Fruit fly (Drosophila melanogaster) whole organism, prepupa: Measurements from ENCODE around the gene Liprin-beta.

ENCODE experiments used
- Blimp-1 ChIP-seq: fragments of 200-800 bp; sonication (Bioruptor generic); optimal IDR thresholded peaks from 3 replicates; lab custom pipeline; 2017; ENCODE audit warnings: missing biosample characterization, missing genetic modification characterization, mild to moderate bottlenecking, moderate library complexity, missing genetic modification reagents
- CG10631 ChIP-seq: fragments of 200-800 bp; sonication (Bioruptor generic); optimal IDR thresholded peaks from 2 replicates; lab custom pipeline; 2016; ENCODE audit warnings: missing biosample characterization, missing genetic modification characterization
- CG10669 ChIP-seq: fragments of 200-800 bp; sonication (Bioruptor generic); optimal IDR thresholded peaks from 3 replicates; lab custom pipeline; 2018; ENCODE audit warnings: missing biosample characterization, mild to moderate bottlenecking, missing genetic modification characterization, moderate library complexity
- CG11294 ChIP-seq: fragments of 200-800 bp; sonication (Bioruptor generic); IDR thresholded peaks from 2 replicates; pipeline ENCODE4 v1.3.6; 2022; ENCODE audit warnings: missing biosample characterization, missing genetic modification characterization
- CG11762 ChIP-seq: fragments of 200-800 bp; sonication (Bioruptor generic); optimal IDR thresholded peaks from 3 replicates; lab custom pipeline; 2016; ENCODE audit warnings: missing biosample characterization, missing genetic modification characterization; ENCODE audit not compliant: insufficient read depth
- CG11902 ChIP-seq: fragments of 200-800 bp; sonication (Bioruptor generic); optimal IDR thresholded peaks from 3 replicates; lab custom pipeline; 2016; ENCODE audit warnings: missing biosample characterization, missing genetic modification characterization
- CG15336 ChIP-seq: fragments of 200-800 bp; sonication (Bioruptor generic); IDR thresholded peaks from 2 replicates; pipeline ENCODE4 v1.3.6; 2022; ENCODE audit warnings: missing biosample characterization, missing genetic modification characterization
- CG16779 ChIP-seq: fragments of 200-800 bp; sonication (Bioruptor generic); optimal IDR thresholded peaks from 3 replicates; lab custom pipeline; 2017; ENCODE audit warnings: missing biosample characterization, mild to moderate bottlenecking, missing genetic modification characterization
- CG3032 ChIP-seq: fragments of 200-800 bp; optimal IDR thresholded peaks from 2 replicates; lab custom pipeline; 2019; ENCODE audit warnings: missing biosample characterization, mild to moderate bottlenecking, missing genetic modification characterization, moderate library complexity
- CG31627 ChIP-seq: fragments of 200-800 bp; sonication (Bioruptor generic); optimal IDR thresholded peaks from 3 replicates; lab custom pipeline; 2016; ENCODE audit warnings: missing biosample characterization, missing genetic modification characterization
- CG34406 ChIP-seq: fragments of 200-800 bp; sonication (Bioruptor generic); optimal IDR thresholded peaks from 3 replicates; lab custom pipeline; 2016; ENCODE audit warnings: missing biosample characterization, missing genetic modification characterization
- CG3919 ChIP-seq: fragments of 200-800 bp; sonication (Bioruptor generic); optimal IDR thresholded peaks from 3 replicates; lab custom pipeline; 2016; ENCODE audit warnings: missing biosample characterization, missing genetic modification characterization
- CG4318 ChIP-seq: fragments of 200-800 bp; sonication (Bioruptor generic); optimal IDR thresholded peaks from 3 replicates; lab custom pipeline; 2017; ENCODE audit warnings: missing biosample characterization, mild to moderate bottlenecking, missing genetic modification characterization
- CG6163 ChIP-seq: fragments of 200-800 bp; sonication (Bioruptor generic); IDR thresholded peaks from 3 replicates; pipeline ENCODE4 v1.3.6; 2022; ENCODE audit warnings: missing biosample characterization, missing genetic modification characterization
- CG6276 ChIP-seq: fragments of 200-800 bp; sonication (Bioruptor generic); optimal IDR thresholded peaks from 2 replicates; lab custom pipeline; 2017; ENCODE audit warnings: missing biosample characterization, mild to moderate bottlenecking, missing genetic modification characterization
- CG6792 ChIP-seq: fragments of 200-800 bp; sonication (Bioruptor generic); optimal IDR thresholded peaks from 3 replicates; lab custom pipeline; 2016; ENCODE audit warnings: missing biosample characterization, missing genetic modification characterization
- CG6808 ChIP-seq: fragments of 200-800 bp; sonication (Bioruptor generic); optimal IDR thresholded peaks from 3 replicates; lab custom pipeline; 2017; ENCODE audit warnings: missing biosample characterization, missing genetic modification characterization, mild to moderate bottlenecking, moderate library complexity, missing genetic modification reagents
- CG6854 ChIP-seq: fragments of 200-800 bp; sonication (Bioruptor generic); optimal IDR thresholded peaks from 2 replicates; lab custom pipeline; 2017; ENCODE audit warnings: missing biosample characterization, mild to moderate bottlenecking, missing genetic modification characterization
- CG8119 ChIP-seq: fragments of 200-800 bp; sonication (Bioruptor generic); IDR thresholded peaks from 3 replicates; pipeline ENCODE4 v1.3.6; 2022; ENCODE audit warnings: missing biosample characterization, missing genetic modification characterization
- CG8632 ChIP-seq: fragments of 200-800 bp; sonication (Bioruptor generic); optimal IDR thresholded peaks from 3 replicates; lab custom pipeline; 2016; ENCODE audit warnings: missing biosample characterization, missing genetic modification characterization
- Eip75B ChIP-seq: fragments of 200-800 bp; sonication (Bioruptor generic); optimal IDR thresholded peaks from 3 replicates; lab custom pipeline; 2016; ENCODE audit warnings: missing biosample characterization, missing genetic modification characterization
- Eip78C ChIP-seq: fragments of 200-800 bp; sonication (Bioruptor generic); peaks from one replicate; lab custom pipeline; 2016; ENCODE audit warnings: missing biosample characterization, missing genetic modification characterization
- Ets21C ChIP-seq: fragments of 200-800 bp; sonication (Bioruptor generic); optimal IDR thresholded peaks from 3 replicates; lab custom pipeline; 2016; ENCODE audit warnings: missing biosample characterization, missing genetic modification characterization
- Gug ChIP-seq: fragments of 200-800 bp; sonication (Bioruptor generic); IDR thresholded peaks from 2 replicates; pipeline ENCODE4 v1.3.6; 2022; ENCODE audit warnings: missing biosample characterization, missing genetic modification characterization
- Hr39 ChIP-seq: fragments of 200-800 bp; sonication (Bioruptor generic); optimal IDR thresholded peaks from 2 replicates; lab custom pipeline; 2016; ENCODE audit warnings: missing biosample characterization, missing genetic modification characterization
- Met ChIP-seq: fragments of 200-800 bp; sonication (Bioruptor generic); optimal IDR thresholded peaks from 3 replicates; lab custom pipeline; 2016; ENCODE audit warnings: missing biosample characterization, missing genetic modification characterization
- OdsH ChIP-seq: fragments of 200-800 bp; sonication (Bioruptor generic); optimal IDR thresholded peaks from 3 replicates; lab custom pipeline; 2016; ENCODE audit warnings: missing biosample characterization, missing genetic modification characterization
- Smox ChIP-seq: fragments of 200-800 bp; sonication (Bioruptor generic); optimal IDR thresholded peaks from 3 replicates; lab custom pipeline; 2016; ENCODE audit warnings: missing biosample characterization, missing genetic modification characterization
- Sox14 ChIP-seq: fragments of 200-800 bp; sonication (Bioruptor generic); optimal IDR thresholded peaks from 3 replicates; lab custom pipeline; 2016; ENCODE audit warnings: missing biosample characterization, missing genetic modification characterization
- Sox15 ChIP-seq: fragments of 200-800 bp; sonication (Bioruptor generic); optimal IDR thresholded peaks from 3 replicates; lab custom pipeline; 2016; ENCODE audit warnings: missing biosample characterization, missing genetic modification characterization
- achi ChIP-seq: fragments of 200-800 bp; sonication (Bioruptor generic); optimal IDR thresholded peaks from 3 replicates; lab custom pipeline; 2016; ENCODE audit warnings: missing biosample characterization, missing genetic modification characterization
- acj6 ChIP-seq: fragments of 200-800 bp; sonication (Bioruptor generic); optimal IDR thresholded peaks from 3 replicates; lab custom pipeline; 2016; ENCODE audit warnings: missing biosample characterization, missing genetic modification characterization
- cyc ChIP-seq: fragments of 200-800 bp; sonication (Bioruptor generic); optimal IDR thresholded peaks from 3 replicates; lab custom pipeline; 2016; ENCODE audit warnings: missing biosample characterization, missing genetic modification characterization
- dsx ChIP-seq: fragments of 200-800 bp; optimal IDR thresholded peaks from 3 replicates; lab custom pipeline; 2019; ENCODE audit warnings: missing biosample characterization, mild to moderate bottlenecking, missing genetic modification characterization, moderate library complexity; ENCODE audit not compliant: poor library complexity, severe bottlenecking
- eg ChIP-seq: fragments of 200-800 bp; sonication (Bioruptor generic); IDR thresholded peaks from 3 replicates; pipeline ENCODE4 v1.3.6; 2022; ENCODE audit warnings: missing biosample characterization, missing genetic modification characterization
- esn ChIP-seq: fragments of 200-800 bp; sonication (Bioruptor generic); optimal IDR thresholded peaks from 2 replicates; lab custom pipeline; 2016; ENCODE audit warnings: missing biosample characterization, mild to moderate bottlenecking, missing genetic modification characterization, moderate library complexity
- fd59A ChIP-seq: fragments of 200-800 bp; sonication (Bioruptor generic); optimal IDR thresholded peaks from 2 replicates; lab custom pipeline; 2017; ENCODE audit warnings: missing biosample characterization, mild to moderate bottlenecking, missing genetic modification characterization, missing genetic modification reagents
- fkh ChIP-seq: fragments of 200-800 bp; sonication (Bioruptor generic); optimal IDR thresholded peaks from 3 replicates; lab custom pipeline; 2017; ENCODE audit warnings: missing biosample characterization, mild to moderate bottlenecking, missing genetic modification characterization, moderate library complexity
- lz ChIP-seq: fragments of 200-800 bp; sonication (Bioruptor generic); optimal IDR thresholded peaks from 3 replicates; lab custom pipeline; 2016; ENCODE audit warnings: missing biosample characterization, missing genetic modification characterization
- net ChIP-seq: fragments of 200-800 bp; sonication (Bioruptor generic); optimal IDR thresholded peaks from 3 replicates; lab custom pipeline; 2016; ENCODE audit warnings: missing biosample characterization, missing genetic modification characterization
- salr ChIP-seq, 2 experiments: fragments of 200-800 bp; sonication (Bioruptor generic); optimal IDR thresholded peaks; 3 replicates each; lab custom pipeline; 2016 to 2018; ENCODE audit warnings: missing biosample characterization in 2 of 2, missing genetic modification characterization in 2 of 2, mild to moderate bottlenecking in 1 of 2
- ss ChIP-seq, 2 experiments: fragments of 200-800 bp; sonication (Bioruptor generic); optimal IDR thresholded peaks; 2 replicates in 1 of 2; 3 replicates in 1 of 2; lab custom pipeline; 2017 to 2018; ENCODE audit warnings: mild to moderate bottlenecking in 2 of 2, missing biosample characterization in 2 of 2, missing genetic modification characterization in 2 of 2, moderate library complexity in 1 of 2
- svp ChIP-seq: fragments of 200-800 bp; sonication (Bioruptor generic); peaks from one replicate; lab custom pipeline; 2016; ENCODE audit warnings: missing biosample characterization, missing genetic modification characterization
- topi ChIP-seq: fragments of 200-800 bp; sonication (Bioruptor generic); optimal IDR thresholded peaks from 3 replicates; lab custom pipeline; 2016; ENCODE audit warnings: missing biosample characterization, missing genetic modification characterization

Liprin-beta gene

dm6 chr3L:13479609-13480240 lies 33.3 kb upstream of the Liprin-beta start (continued):
- peak; percentile 56 for TF ChIP-seq CG3919 (GFP tag; lab: Kevin White, UChicago)
- TF ChIP-seq Blimp-1 (GFP tag; lab: Kevin White, UChicago): no peak
- TF ChIP-seq Eip78C: peak; percentile 87
- TF ChIP-seq CG16779: peak; percentile 4
- TF ChIP-seq fd59A (GFP tag; lab: Kevin White, UChicago): peak; percentile 8
- TF ChIP-seq ss (GFP tag; optimal IDR thresholded peaks at IDR 0.05; lab: Kevin White, UChicago): peak; percentile 15 to 62
- TF ChIP-seq salr (GFP tag; optimal IDR thresholded peaks at IDR 0.05; lab: Kevin White, UChicago): peak in 1 of 2 experiments; percentile 41
- TF ChIP-seq dsx (GFP tag; lab: Kevin White, UChicago): no peak
- TF ChIP-seq svp (GFP tag; lab: Kevin White, UChicago): peak; percentile 75
- TF ChIP-seq CG11762: peak; percentile 29
- peak; percentile 50 for TF ChIP-seq CG4318 (GFP tag; lab: Kevin White, UChicago)
- TF ChIP-seq achi (GFP tag; lab: Kevin White, UChicago): peak; percentile 41
- peak; percentile 61 for TF ChIP-seq Hr39 (GFP tag; lab: Kevin White, UChicago)
- peak; percentile 26; the same call in 1 of the 2 replicates for TF ChIP-seq Gug (GFP tag; lab: Robert Waterston, UW)
- TF ChIP-seq CG31627 (GFP tag; lab: Kevin White, UChicago): peak; percentile 65
- TF ChIP-seq CG6808: peak; percentile 53
- peak; percentile 9 for TF ChIP-seq CG11902
- no peak for TF ChIP-seq CG6163
- peak; percentile 63 for TF ChIP-seq cyc
- TF ChIP-seq eg (GFP tag; lab: Robert Waterston, UW): peak; percentile 15; the same call in 1 of the 3 replicates
- peak; percentile 45 for TF ChIP-seq CG8632 (GFP tag; lab: Kevin White, UChicago)
- TF ChIP-seq CG6276 (GFP tag; lab: Kevin White, UChicago): peak; percentile 68
- TF ChIP-seq acj6: peak; percentile 61
- TF ChIP-seq CG6792 (GFP tag; lab: Kevin White, UChicago): peak; percentile 33

- no peak for TF ChIP-seq lz
- TF ChIP-seq esn (GFP tag; lab: Kevin White, UChicago): peak; percentile 38
- peak; percentile 13; the same call in 1 of the 2 replicates for TF ChIP-seq CG15336
- TF ChIP-seq eg (GFP tag; lab: Robert Waterston, UW): no peak
- no peak for TF ChIP-seq CG3032 (tag; lab: Kevin White, UChicago)
- TF ChIP-seq ss (GFP tag; optimal IDR thresholded peaks at IDR 0.05; lab: Kevin White, UChicago): peak in 1 of 2 experiments; percentile 38
Observed at dm6 chr3L:13480241-13480627, 32.8 kb upstream of the Liprin-beta start.

- TF ChIP-seq esn (GFP tag; lab: Kevin White, UChicago) (peak; percentile 2), cyc (no peak), CG34406 (GFP tag; lab: Kevin White, UChicago) (no peak), CG10669 (GFP tag; lab: Kevin White, UChicago) (no peak), Smox (GFP tag; lab: Kevin White, UChicago) (no peak), Eip78C (peak; percentile 64), Eip75B (no peak), CG8119 (GFP tag; lab: Robert Waterston, UW) (no peak), Gug (GFP tag; lab: Robert Waterston, UW) (no peak), Sox15 (GFP tag; lab: Kevin White, UChicago) (no peak), fd59A (GFP tag; lab: Kevin White, UChicago) (no peak), CG6276 (GFP tag; lab: Kevin White, UChicago) (no peak), lz (peak; percentile 3), Ets21C (GFP tag; lab: Kevin White, UChicago) (no peak), CG11294 (GFP tag; lab: Robert Waterston, UW) (no peak), CG3919 (GFP tag; lab: Kevin White, UChicago) (no peak), CG6854 (GFP tag; lab: Kevin White, UChicago) (peak; percentile 34), salr (GFP tag; optimal IDR thresholded peaks at IDR 0.05; lab: Kevin White, UChicago) (no peak), Sox14 (GFP tag; lab: Kevin White, UChicago) (peak; percentile 57), Met (GFP tag; lab: Kevin White, UChicago) (no peak), svp (GFP tag; lab: Kevin White, UChicago) (peak; percentile 29), net (no peak), fkh (GFP tag; lab: Kevin White, UChicago) (peak; percentile 75), acj6 (no peak), CG10631 (GFP tag; lab: Kevin White, UChicago) (no peak), OdsH (no peak), Hr39 (GFP tag; lab: Kevin White, UChicago) (peak; percentile 4), topi (GFP tag; lab: Kevin White, UChicago) (no peak), CG8632 (GFP tag; lab: Kevin White, UChicago) (no peak)
Observed at dm6 chr3L:13486041-13486859, 26.8 kb upstream of the Liprin-beta start, which contains the start of the genes Abp1 and Tgi. Abp1 (minus strand) TSS chr3L:13486280. Tgi (plus strand) TSS chr3L:13486797.
